In genomic region chrIII:10848858-10849257, ce11 we compare ENCODE assay signal across 3 worm cellular contexts.
TF ChIP-seq lines count a peak whose summit lies in the region.

fbxb-85 (minus strand) TSS chrIII:10848963.
hex-3 (plus strand) TSS chrIII:10849222.

TF ChIP-seq in whole organism, L1 larva, 84 proteins besides CTCF, POLR2A, EP300 and RAD21 (continued from another document and continues in another):
- TF ChIP-seq egl-27 (tag; optimal IDR thresholded peaks at IDR 0.05; lab: Kevin White, UChicago) = peak; percentile 37 to 70
- TF ChIP-seq dpl-1 (GFP tag; optimal IDR thresholded peaks at IDR 0.05; lab: Kevin White, UChicago) = peak; percentile 92 to 96 (median 93)
- peak; percentile 9 for TF ChIP-seq pag-3 (tag; optimal IDR thresholded peaks at IDR 0.05; lab: Kevin White, UChicago; ENCODE audit: borderline replicate concordance, insufficient read depth)
- peak; percentile 95 for TF ChIP-seq irx-1 (tag; optimal IDR thresholded peaks at IDR 0.05; lab: Kevin White, UChicago)
- TF ChIP-seq lsy-2 (tag; optimal IDR thresholded peaks at IDR 0.05; lab: Kevin White, UChicago) = peak; percentile 95
- TF ChIP-seq xbp-1 (tag; optimal IDR thresholded peaks at IDR 0.05; lab: Kevin White, UChicago) = peak; percentile 97
- peak; percentile 97 for TF ChIP-seq nhr-90 (tag; optimal IDR thresholded peaks at IDR 0.05; lab: Kevin White, UChicago; ENCODE audit: poor library complexity)
- TF ChIP-seq grh-1 (GFP tag; IDR thresholded peaks at IDR 0.05; lab: Robert Waterston, UW) = peak; percentile 94
- TF ChIP-seq egl-13 (tag; optimal IDR thresholded peaks at IDR 0.05; lab: Kevin White, UChicago) = peak; percentile 92
- TF ChIP-seq hlh-17 (GFP tag; optimal IDR thresholded peaks at IDR 0.05; lab: Kevin White, UChicago; ENCODE audit: borderline replicate concordance) = no peak
- TF ChIP-seq mep-1 (tag; optimal IDR thresholded peaks at IDR 0.05; lab: Kevin White, UChicago) = peak; percentile 98
- peak; percentile 91 for TF ChIP-seq sup-37 (GFP tag; optimal IDR thresholded peaks at IDR 0.05; lab: Kevin White, UChicago)
- peak; percentile 43 for TF ChIP-seq nhr-76 (tag; optimal IDR thresholded peaks at IDR 0.05; lab: Kevin White, UChicago)
- TF ChIP-seq fkh-8 (tag; optimal IDR thresholded peaks at IDR 0.05; lab: Kevin White, UChicago) = peak; percentile 94
- TF ChIP-seq fkh-10 (GFP tag; optimal IDR thresholded peaks at IDR 0.05; lab: Kevin White, UChicago) = peak; percentile 93
- TF ChIP-seq unc-62 (GFP tag; optimal IDR thresholded peaks at IDR 0.05; lab: Kevin White, UChicago) = peak; percentile 5
- TF ChIP-seq ceh-8 (GFP tag; optimal IDR thresholded peaks at IDR 0.05; lab: Kevin White, UChicago) = peak; percentile 98
- peak; percentile 97 for TF ChIP-seq rnt-1 (tag; optimal IDR thresholded peaks at IDR 0.05; lab: Kevin White, UChicago)
- no peak for TF ChIP-seq ces-1 (GFP tag; optimal IDR thresholded peaks at IDR 0.05; lab: Kevin White, UChicago)
- TF ChIP-seq C04F5.9 (tag; optimal IDR thresholded peaks at IDR 0.05; lab: Kevin White, UChicago) = peak; percentile 86
- no peak for TF ChIP-seq sptf-1 (tag; optimal IDR thresholded peaks at IDR 0.05; lab: Kevin White, UChicago)
- TF ChIP-seq mef-2 (tag; optimal IDR thresholded peaks at IDR 0.05; lab: Kevin White, UChicago) = peak; percentile 63
- TF ChIP-seq unc-98 (GFP tag; IDR thresholded peaks at IDR 0.05; lab: Robert Waterston, UW) = 0 out of 2 replicates have a peak, but pooled peaks have one; percentile 32
- no peak for TF ChIP-seq nhr-12 (tag; optimal IDR thresholded peaks at IDR 0.05; lab: Kevin White, UChicago)
- 0 out of 2 replicates have a peak, but pooled peaks have one; percentile 80 for TF ChIP-seq ets-5 (GFP tag; IDR thresholded peaks at IDR 0.05; lab: Robert Waterston, UW)
- TF ChIP-seq hpl-2 (GFP tag; optimal IDR thresholded peaks at IDR 0.05; lab: Kevin White, UChicago) = peak; percentile 78
- peak; percentile 94 for TF ChIP-seq jun-1 (tag; optimal IDR thresholded peaks at IDR 0.05; lab: Kevin White, UChicago)
- no peak for TF ChIP-seq alr-1 (tag; optimal IDR thresholded peaks at IDR 0.05; lab: Kevin White, UChicago; ENCODE audit: borderline replicate concordance)
- peak; percentile 94 for TF ChIP-seq aly-2 (tag; optimal IDR thresholded peaks at IDR 0.05; lab: Kevin White, UChicago)
- TF ChIP-seq lin-39 (tag; optimal IDR thresholded peaks at IDR 0.05; lab: Kevin White, UChicago) = peak; percentile 94
- peak; percentile 93 for TF ChIP-seq sox-4 (tag; optimal IDR thresholded peaks at IDR 0.05; lab: Kevin White, UChicago)
- peak; percentile 90 for TF ChIP-seq lin-15B (tag; optimal IDR thresholded peaks at IDR 0.05; lab: Kevin White, UChicago)
- TF ChIP-seq ceh-63 (GFP tag; optimal IDR thresholded peaks at IDR 0.05; lab: Kevin White, UChicago) = no peak
- TF ChIP-seq unc-86 (tag; optimal IDR thresholded peaks at IDR 0.05; lab: Kevin White, UChicago) = peak; percentile 96
- TF ChIP-seq snu-23 (GFP tag; optimal IDR thresholded peaks at IDR 0.05; lab: Kevin White, UChicago) = peak; percentile 99
- peak; percentile 95 for TF ChIP-seq nhr-20 (tag; optimal IDR thresholded peaks at IDR 0.05; lab: Kevin White, UChicago)
- peak; percentile 90 to 96 for TF ChIP-seq lin-35 (GFP tag; optimal IDR thresholded peaks at IDR 0.05; lab: Kevin White, UChicago)
- TF ChIP-seq pqm-1 (tag; optimal IDR thresholded peaks at IDR 0.05; lab: Kevin White, UChicago) = no peak
- TF ChIP-seq mdl-1 (tag; optimal IDR thresholded peaks at IDR 0.05; lab: Kevin White, UChicago) = peak in 1 of 2 experiments; percentile 86
- peak; percentile 84 for TF ChIP-seq skn-1 (tag; optimal IDR thresholded peaks at IDR 0.05; lab: Kevin White, UChicago)
- peak; percentile 66 for TF ChIP-seq C34B4.2 (tag; optimal IDR thresholded peaks at IDR 0.05; lab: Kevin White, UChicago)
- TF ChIP-seq unc-130 (tag; optimal IDR thresholded peaks at IDR 0.05; lab: Kevin White, UChicago) = peak; percentile 97

TF ChIP-seq in whole organism, L3 larva, 47 proteins besides CTCF, POLR2A, EP300 and RAD21 (continued from another document):
- peak; percentile 70 for TF ChIP-seq jun-1 (tag; optimal IDR thresholded peaks at IDR 0.05; lab: Kevin White, UChicago)
- peak; percentile 44 for TF ChIP-seq egl-27 (tag; optimal IDR thresholded peaks at IDR 0.05; lab: Kevin White, UChicago)
- no peak for TF ChIP-seq ceh-9 (tag; optimal IDR thresholded peaks at IDR 0.05; lab: Kevin White, UChicago)
- TF ChIP-seq nfya-1 (tag; optimal IDR thresholded peaks at IDR 0.05; lab: Kevin White, UChicago; ENCODE audit: insufficient read depth) = peak; percentile 97
- TF ChIP-seq nhr-28 (tag; optimal IDR thresholded peaks at IDR 0.05; lab: Kevin White, UChicago) = peak; percentile 60
- TF ChIP-seq ztf-11 (tag; optimal IDR thresholded peaks at IDR 0.05; lab: Kevin White, UChicago) = no peak
- TF ChIP-seq nhr-12 (tag; optimal IDR thresholded peaks at IDR 0.05; lab: Kevin White, UChicago) = no peak
- no peak for TF ChIP-seq elt-1 (tag; optimal IDR thresholded peaks at IDR 0.05; lab: Kevin White, UChicago)
- peak; percentile 46 for TF ChIP-seq mdl-1 (tag; optimal IDR thresholded peaks at IDR 0.05; lab: Kevin White, UChicago)
- TF ChIP-seq aly-2 (tag; optimal IDR thresholded peaks at IDR 0.05; lab: Kevin White, UChicago) = peak; percentile 4
- no peak for TF ChIP-seq unc-39 (tag; optimal IDR thresholded peaks at IDR 0.05; lab: Kevin White, UChicago)
- peak; percentile 64 for TF ChIP-seq nhr-11 (tag; optimal IDR thresholded peaks at IDR 0.05; lab: Kevin White, UChicago)
- no peak for TF ChIP-seq fkh-2 (tag; optimal IDR thresholded peaks at IDR 0.05; lab: Kevin White, UChicago)
- TF ChIP-seq hmg-11 (tag; optimal IDR thresholded peaks at IDR 0.05; lab: Kevin White, UChicago) = peak; percentile 87
- TF ChIP-seq zag-1 (tag; optimal IDR thresholded peaks at IDR 0.05; lab: Kevin White, UChicago) = peak; percentile 20
- no peak for TF ChIP-seq fos-1 (tag; optimal IDR thresholded peaks at IDR 0.05; lab: Kevin White, UChicago)
- TF ChIP-seq ceh-28 (tag; optimal IDR thresholded peaks at IDR 0.05; lab: Kevin White, UChicago) = peak; percentile 89
- peak; percentile 84 for TF ChIP-seq R02D3.7 (tag; optimal IDR thresholded peaks at IDR 0.05; lab: Kevin White, UChicago)
- TF ChIP-seq nhr-25 (tag; optimal IDR thresholded peaks at IDR 0.05; lab: Kevin White, UChicago) = peak; percentile 88
- TF ChIP-seq skn-1 (tag; optimal IDR thresholded peaks at IDR 0.05; lab: Kevin White, UChicago) = peak; percentile 58
- TF ChIP-seq ama-1 (optimal IDR thresholded peaks at IDR 0.05; lab: Kevin White, UChicago) = peak; percentile 68
- no peak for TF ChIP-seq eor-1 (tag; optimal IDR thresholded peaks at IDR 0.05; lab: Kevin White, UChicago)
- no peak for TF ChIP-seq sea-2 (GFP tag; optimal IDR thresholded peaks at IDR 0.05; lab: Kevin White, UChicago)
- TF ChIP-seq pha-4 (tag; optimal IDR thresholded peaks at IDR 0.05; lab: Kevin White, UChicago) = peak; percentile 94
- TF ChIP-seq pqm-1 (tag; optimal IDR thresholded peaks at IDR 0.05; lab: Kevin White, UChicago) = peak; percentile 58
- no peak for TF ChIP-seq nhr-237 (tag; optimal IDR thresholded peaks at IDR 0.05; lab: Kevin White, UChicago)
- peak; percentile 87 for TF ChIP-seq lin-39 (tag; optimal IDR thresholded peaks at IDR 0.05; lab: Kevin White, UChicago)
- peak; percentile 85 for TF ChIP-seq egl-5 (tag; optimal IDR thresholded peaks at IDR 0.05; lab: Kevin White, UChicago)

TF ChIP-seq in whole organism, young adult, 124 proteins besides CTCF, POLR2A, EP300 and RAD21 (continued from another document and continues in another):
- TF ChIP-seq athp-1 (tag; optimal IDR thresholded peaks at IDR 0.05; lab: Kevin White, UChicago) (peak; percentile 68), sea-2 (GFP tag; IDR thresholded peaks at IDR 0.05; lab: Robert Waterston, UW) (0 out of 2 replicates have a peak, but pooled peaks have one; percentile 50), lin-26 (GFP tag; IDR thresholded peaks at IDR 0.05; lab: Robert Waterston, UW) (peak; percentile 48; the same call in 1 of the 2 replicates), hlh-12 (tag; optimal IDR thresholded peaks at IDR 0.05; lab: Kevin White, UChicago) (no peak), cebp-2 (GFP tag; IDR thresholded peaks at IDR 0.05; lab: Robert Waterston, UW) (no peak), snpc-4 (GFP tag; optimal IDR thresholded peaks at IDR 0.05; lab: Kevin White, UChicago) (peak; percentile 36), snpc-4 (tag; optimal IDR thresholded peaks at IDR 0.05; lab: Kevin White, UChicago) (peak; percentile 26 to 82 (median 66)), K11D2.4 (GFP tag; IDR thresholded peaks at IDR 0.05; lab: Robert Waterston, UW) (peak; percentile 92), snpc-3.4 (tag; optimal IDR thresholded peaks at IDR 0.05; lab: Kevin White, UChicago) (peak; percentile 82), snpc-1.1 (tag; optimal IDR thresholded peaks at IDR 0.05; lab: Kevin White, UChicago; ENCODE audit: insufficient read depth) (peak; percentile 71), hlh-26 (GFP tag; conservative IDR thresholded peaks at IDR 0.05; lab: Robert Waterston, UW) (no peak), egl-44 (GFP tag; IDR thresholded peaks at IDR 0.05; lab: Robert Waterston, UW) (peak; percentile 63; the same call in 1 of the 2 replicates), ccch-3 (GFP tag; optimal IDR thresholded peaks at IDR 0.05; lab: Kevin White, UChicago) (no peak), die-1 (tag; optimal IDR thresholded peaks at IDR 0.05; lab: Kevin White, UChicago) (peak; percentile 41), B0261.1 (tag; optimal IDR thresholded peaks at IDR 0.05; lab: Kevin White, UChicago) (no peak), F33H1.4 (GFP tag; IDR thresholded peaks at IDR 0.05; lab: Robert Waterston, UW) (peak; percentile 78), ztf-6 (GFP tag; IDR thresholded peaks at IDR 0.05; lab: Robert Waterston, UW) (no peak), let-526 (GFP tag; IDR thresholded peaks at IDR 0.05; lab: Robert Waterston, UW) (no peak), D2030.7 (GFP tag; IDR thresholded peaks at IDR 0.05; lab: Robert Waterston, UW) (peak; percentile 85), ceh-100 (GFP tag; IDR thresholded peaks at IDR 0.05; lab: Robert Waterston, UW) (peak; percentile 93), lir-1 (GFP tag; conservative IDR thresholded peaks at IDR 0.05; lab: Robert Waterston, UW) (peak; percentile 90), ceh-58 (GFP tag; IDR thresholded peaks at IDR 0.05; lab: Robert Waterston, UW) (no peak), bed-1 (GFP tag; IDR thresholded peaks at IDR 0.05; lab: Robert Waterston, UW) (no peak), egrh-3 (GFP tag; IDR thresholded peaks at IDR 0.05; lab: Robert Waterston, UW) (no peak), pbrm-1 (GFP tag; IDR thresholded peaks at IDR 0.05; lab: Robert Waterston, UW) (peak; percentile 93), chd-7 (tag; optimal IDR thresholded peaks at IDR 0.05; lab: Kevin White, UChicago) (no peak), tbx-9 (tag; optimal IDR thresholded peaks at IDR 0.05; lab: Kevin White, UChicago; ENCODE audit: borderline replicate concordance) (no peak), nfya-1 (tag; optimal IDR thresholded peaks at IDR 0.05; lab: Kevin White, UChicago; ENCODE audit: borderline replicate concordance, insufficient read depth) (no peak), cebp-1 (GFP tag; IDR thresholded peaks at IDR 0.05; lab: Robert Waterston, UW) (no peak; the same call in 1 of the 2 replicates), cebp-1 (tag; optimal IDR thresholded peaks at IDR 0.05; lab: Kevin White, UChicago) (peak; percentile 88), mcd-1 (GFP tag; IDR thresholded peaks at IDR 0.05; lab: Robert Waterston, UW) (peak; percentile 95), nhr-90 (tag; optimal IDR thresholded peaks at IDR 0.05; lab: Kevin White, UChicago) (no peak), zim-3 (tag; optimal IDR thresholded peaks at IDR 0.05; lab: Kevin White, UChicago) (peak; percentile 41), hmg-20 (GFP tag; IDR thresholded peaks at IDR 0.05; lab: Robert Waterston, UW) (peak; percentile 85), B0019.2 (GFP tag; conservative IDR thresholded peaks at IDR 0.05; lab: Robert Waterston, UW) (peak; percentile 42; the same call in 1 of the 2 replicates), somi-1 (GFP tag; optimal IDR thresholded peaks at IDR 0.05; lab: Kevin White, UChicago) (peak; percentile 49), Y53G8AR.9 (GFP tag; conservative IDR thresholded peaks at IDR 0.05; lab: Robert Waterston, UW) (peak; percentile 96), Y95B8A.8 (GFP tag; IDR thresholded peaks at IDR 0.05; lab: Robert Waterston, UW) (peak; percentile 44; the same call in 1 of the 2 replicates), lsy-27 (tag; optimal IDR thresholded peaks at IDR 0.05; lab: Kevin White, UChicago; ENCODE audit: borderline replicate concordance, insufficient read depth) (no peak), egl-18 (GFP tag; IDR thresholded peaks at IDR 0.05; lab: Robert Waterston, UW) (no peak), Y56A3A.18 (GFP tag; IDR thresholded peaks at IDR 0.05; lab: Robert Waterston, UW) (peak; percentile 86; the same call in 1 of the 2 replicates), snpc-1.3 (tag; optimal IDR thresholded peaks at IDR 0.05; lab: Kevin White, UChicago; ENCODE audit: insufficient read depth) (peak; percentile 87), atf-7 (tag; optimal IDR thresholded peaks at IDR 0.05; lab: Kevin White, UChicago) (peak; percentile 86), tlf-1 (GFP tag; optimal IDR thresholded peaks at IDR 0.05; lab: Kevin White, UChicago) (peak; percentile 93), him-1 (tag; optimal IDR thresholded peaks at IDR 0.05; lab: Kevin White, UChicago) (peak; percentile 42), ZK185.1 (tag; optimal IDR thresholded peaks at IDR 0.05; lab: Kevin White, UChicago; ENCODE audit: poor library complexity, severe bottlenecking) (peak; percentile 92), zfh-2 (GFP tag; conservative IDR thresholded peaks at IDR 0.05; lab: Robert Waterston, UW) (peak; percentile 76), F52B5.7 (tag; optimal IDR thresholded peaks at IDR 0.05; lab: Kevin White, UChicago) (peak; percentile 22), repo-1 (tag; optimal IDR thresholded peaks at IDR 0.05; lab: Kevin White, UChicago) (peak; percentile 90), K12H6.12 (tag; optimal IDR thresholded peaks at IDR 0.05; lab: Kevin White, UChicago) (peak; percentile 82), ekl-4 (GFP tag; IDR thresholded peaks at IDR 0.05; lab: Robert Waterston, UW) (peak; percentile 93), attf-6 (GFP tag; IDR thresholded peaks at IDR 0.05; lab: Robert Waterston, UW) (no peak), ceh-40 (GFP tag; IDR thresholded peaks at IDR 0.05; lab: Robert Waterston, UW) (no peak), dpff-1 (tag; optimal IDR thresholded peaks at IDR 0.05; lab: Kevin White, UChicago) (no peak), dox-1 (GFP tag; IDR thresholded peaks at IDR 0.05; lab: Robert Waterston, UW) (no peak; the same call in 1 of the 2 replicates), ztf-28 (GFP tag; IDR thresholded peaks at IDR 0.05; lab: Robert Waterston, UW) (no peak), ama-1 (optimal IDR thresholded peaks at IDR 0.05; lab: Kevin White, UChicago) (peak; percentile 2), ama-1 (GFP tag; optimal IDR thresholded peaks at IDR 0.05; lab: Kevin White, UChicago) (peak in 1 of 2 experiments; percentile 29), B0035.1 (tag; optimal IDR thresholded peaks at IDR 0.05; lab: Kevin White, UChicago) (no peak), attf-3 (GFP tag; conservative IDR thresholded peaks at IDR 0.05; lab: Robert Waterston, UW) (no peak), Y67H2A.10 (GFP tag; conservative IDR thresholded peaks at IDR 0.05; lab: Robert Waterston, UW) (no peak), B0336.3 (GFP tag; IDR thresholded peaks at IDR 0.05; lab: Robert Waterston, UW) (peak; percentile 94), madf-3 (GFP tag; IDR thresholded peaks at IDR 0.05; lab: Robert Waterston, UW) (no peak; the same call in 1 of the 2 replicates), F57A8.1 (GFP tag; optimal IDR thresholded peaks at IDR 0.05; lab: Kevin White, UChicago) (no peak), akir-1 (GFP tag; optimal IDR thresholded peaks at IDR 0.05; lab: Kevin White, UChicago) (peak; percentile 25), nfyb-1 (GFP tag; IDR thresholded peaks at IDR 0.05; lab: Robert Waterston, UW) (peak; percentile 96), efl-1 (GFP tag; optimal IDR thresholded peaks at IDR 0.05; lab: Kevin White, UChicago) (peak; percentile 71), F39B2.1 (GFP tag; IDR thresholded peaks at IDR 0.05; lab: Robert Waterston, UW) (no peak)
